Worm (Caenorhabditis elegans) whole organism, L2 larva: Measurements from ENCODE around the gene ztf-20.

Source experiments
- C34F6.9 ChIP-seq: fragments of 150-350 bp; optimal IDR thresholded peaks from 2 replicates; lab custom pipeline; 2014; ENCODE audit warnings: missing biosample characterization, missing genetic modification characterization
- ama-1 ChIP-seq: fragments of 150-350 bp; optimal IDR thresholded peaks from 2 replicates; lab custom pipeline; 2018; ENCODE audit warnings: inconsistent platforms
- ceh-82 ChIP-seq: fragments of 150-350 bp; optimal IDR thresholded peaks from 2 replicates; lab custom pipeline; 2014; ENCODE audit warnings: missing biosample characterization, missing genetic modification characterization
- elt-3 ChIP-seq: sonication (generic microtip); optimal IDR thresholded peaks from 2 replicates; lab custom pipeline; 2017; ENCODE audit warnings: missing biosample characterization, missing genetic modification characterization
- fos-1 ChIP-seq: fragments of 150-350 bp; optimal IDR thresholded peaks from 2 replicates; lab custom pipeline; 2014; ENCODE audit warnings: missing biosample characterization, missing genetic modification characterization
- gmeb-1 ChIP-seq: fragments of 150-350 bp; optimal IDR thresholded peaks from 2 replicates; lab custom pipeline; 2014; ENCODE audit warnings: missing biosample characterization, missing genetic modification characterization
- lsy-2 ChIP-seq, 2 experiments: fragments of 150-350 bp in 1 of 2; sonication (generic microtip) in 1 of 2; optimal IDR thresholded peaks; 2 replicates each; lab custom pipeline; 2014 to 2017; ENCODE audit warnings: missing biosample characterization in 2 of 2, missing genetic modification characterization in 2 of 2
- mbf-1 ChIP-seq: sonication (generic microtip); optimal IDR thresholded peaks from 2 replicates; lab custom pipeline; 2017; ENCODE audit warnings: missing biosample characterization, missing genetic modification characterization
- mdl-1 ChIP-seq, 2 experiments: fragments of 150-350 bp in 1 of 2; sonication (generic microtip) in 1 of 2; optimal IDR thresholded peaks; 2 replicates each; lab custom pipeline; 2017; ENCODE audit warnings: missing biosample characterization in 2 of 2, missing genetic modification characterization in 2 of 2
- nhr-10 ChIP-seq: sonication (generic microtip); optimal IDR thresholded peaks from 2 replicates; lab custom pipeline; 2017; ENCODE audit warnings: missing biosample characterization, missing genetic modification characterization
- nhr-23 ChIP-seq: fragments of 150-350 bp; optimal IDR thresholded peaks from 2 replicates; lab custom pipeline; 2014; ENCODE audit warnings: missing biosample characterization, missing genetic modification reagents, missing genetic modification characterization
- nhr-237 ChIP-seq: fragments of 150-350 bp; optimal IDR thresholded peaks from 2 replicates; lab custom pipeline; 2014; ENCODE audit warnings: missing biosample characterization, missing genetic modification characterization
- unc-62 ChIP-seq: fragments of 150-350 bp; optimal IDR thresholded peaks from 2 replicates; lab custom pipeline; 2014; ENCODE audit warnings: missing biosample characterization, missing genetic modification reagents, missing genetic modification characterization

DNA sequence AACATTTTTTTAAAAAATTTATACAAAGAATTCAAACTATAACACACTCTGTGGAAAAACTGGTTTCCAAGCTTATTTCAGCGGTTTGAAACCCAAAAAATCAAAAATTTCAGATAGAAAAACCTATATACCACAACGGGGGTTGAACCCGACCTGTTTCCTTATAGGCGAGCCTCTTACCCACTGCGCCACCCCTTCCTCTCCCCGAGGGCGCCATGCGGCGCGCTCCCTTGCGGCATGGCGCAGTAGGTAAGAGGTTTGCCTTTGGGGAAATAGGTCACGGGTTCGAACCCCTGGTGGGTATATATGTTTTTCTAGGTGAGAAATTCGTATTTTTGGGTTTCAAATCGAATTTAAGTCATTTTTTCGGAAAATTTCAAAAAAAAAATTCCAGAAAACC, 46.9 kb downstream of the ztf-20 start:
- TF ChIP-seq unc-62 (GFP tag; lab: Kevin White, UChicago): no peak
- TF ChIP-seq fos-1 (tag; lab: Kevin White, UChicago): no peak
- no peak for TF ChIP-seq nhr-10 (tag; lab: Kevin White, UChicago)
- no peak for TF ChIP-seq mbf-1 (tag; lab: Kevin White, UChicago)
- TF ChIP-seq ama-1: no peak
- no peak for TF ChIP-seq ceh-82 (tag; lab: Kevin White, UChicago)
- no peak for TF ChIP-seq elt-3
- no peak for TF ChIP-seq lsy-2 (tag; optimal IDR thresholded peaks at IDR 0.05; lab: Kevin White, UChicago)
- TF ChIP-seq mdl-1 (tag; optimal IDR thresholded peaks at IDR 0.05; lab: Kevin White, UChicago): no peak
- no peak for TF ChIP-seq nhr-237 (tag; lab: Kevin White, UChicago)
- no peak for TF ChIP-seq gmeb-1 (tag; lab: Kevin White, UChicago)
- no peak for TF ChIP-seq C34F6.9 (tag; lab: Kevin White, UChicago)
- TF ChIP-seq nhr-23: no peak
